Fruit fly (Drosophila melanogaster) whole organism, prepupa: ENCODE measurements around the gene CG6333.

ENCODE experiments used
- CG10631 ChIP-seq: fragments of 200-800 bp; sonication (Bioruptor generic); optimal IDR thresholded peaks from 2 replicates; lab custom pipeline; 2016; ENCODE audit warnings: missing biosample characterization, missing genetic modification characterization
- CG16779 ChIP-seq: fragments of 200-800 bp; sonication (Bioruptor generic); optimal IDR thresholded peaks from 3 replicates; lab custom pipeline; 2017; ENCODE audit warnings: missing biosample characterization, mild to moderate bottlenecking, missing genetic modification characterization
- CG32006 ChIP-seq: fragments of 200-800 bp; sonication (Bioruptor generic); optimal IDR thresholded peaks from 3 replicates; lab custom pipeline; 2017; ENCODE audit warnings: missing biosample characterization, mild to moderate bottlenecking, missing genetic modification characterization
- CG7368 ChIP-seq: fragments of 200-800 bp; sonication (Bioruptor generic); optimal IDR thresholded peaks from 3 replicates; lab custom pipeline; 2016; ENCODE audit warnings: missing biosample characterization, missing genetic modification characterization
- CG8632 ChIP-seq: fragments of 200-800 bp; sonication (Bioruptor generic); optimal IDR thresholded peaks from 3 replicates; lab custom pipeline; 2016; ENCODE audit warnings: missing biosample characterization, missing genetic modification characterization
- Hr4 ChIP-seq: fragments of 200-800 bp; sonication (Bioruptor generic); optimal IDR thresholded peaks from 3 replicates; lab custom pipeline; 2016; ENCODE audit warnings: missing biosample characterization, missing genetic modification characterization
- Met ChIP-seq: fragments of 200-800 bp; sonication (Bioruptor generic); optimal IDR thresholded peaks from 3 replicates; lab custom pipeline; 2016; ENCODE audit warnings: missing biosample characterization, missing genetic modification characterization
- OdsH ChIP-seq: fragments of 200-800 bp; sonication (Bioruptor generic); optimal IDR thresholded peaks from 3 replicates; lab custom pipeline; 2016; ENCODE audit warnings: missing biosample characterization, missing genetic modification characterization
- svp ChIP-seq: fragments of 200-800 bp; sonication (Bioruptor generic); peaks from one replicate; lab custom pipeline; 2016; ENCODE audit warnings: missing biosample characterization, missing genetic modification characterization

DNA sequence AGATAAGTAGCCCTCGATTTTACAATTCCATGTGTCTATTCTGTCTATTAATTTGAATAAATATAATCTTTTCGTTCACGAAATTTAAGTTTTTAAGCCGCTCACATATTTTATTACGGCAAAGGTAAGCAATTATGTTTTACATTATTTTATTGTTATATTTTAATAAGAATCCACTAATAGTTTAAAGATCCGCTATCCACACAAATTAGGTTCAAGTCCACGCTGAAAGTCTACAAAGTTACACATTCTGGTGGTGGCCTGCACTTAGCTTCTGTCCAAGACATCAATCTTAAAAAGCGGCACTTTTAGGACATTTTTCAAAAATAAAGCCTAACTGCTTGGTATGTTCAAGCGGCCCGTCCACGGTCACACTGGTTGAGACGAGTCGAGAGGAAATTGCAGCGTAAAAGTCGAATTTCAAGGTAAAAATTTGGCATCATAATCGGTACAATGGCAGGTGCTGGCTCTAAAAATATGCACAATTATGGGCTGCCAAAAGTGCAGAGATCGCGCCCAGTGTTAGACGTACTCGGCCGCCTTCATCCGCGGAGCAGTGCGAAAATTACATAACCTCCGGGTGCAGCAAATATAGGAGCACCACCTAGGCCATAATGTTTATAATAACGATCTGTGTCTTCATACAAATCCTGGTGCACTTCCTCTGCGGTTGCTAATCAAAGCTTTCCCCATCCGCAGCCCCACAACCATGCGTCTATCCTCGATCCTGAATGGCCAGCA is 11.1 kb downstream of the CG6333 start, which contains the start of the genes UQCR-Q and CG46525:
- no peak for TF ChIP-seq CG8632 (GFP tag; lab: Kevin White, UChicago)
- no peak for TF ChIP-seq CG16779
- no peak for TF ChIP-seq OdsH (GFP tag; lab: Kevin White, UChicago)
- no peak for TF ChIP-seq CG32006 (GFP tag; lab: Kevin White, UChicago)
- TF ChIP-seq Met (GFP tag; lab: Kevin White, UChicago): no peak
- TF ChIP-seq svp (GFP tag; lab: Kevin White, UChicago): no peak
- no peak for TF ChIP-seq Hr4 (GFP tag; lab: Kevin White, UChicago)
- TF ChIP-seq CG7368: no peak
- no peak for TF ChIP-seq CG10631 (GFP tag; lab: Kevin White, UChicago)
